Worm (Caenorhabditis elegans): ENCODE measurements around the gene his-61.
A peak's percentile ranks its signal among the peaks of the same experiment; 100 is the strongest.

The his-61 gene

DNA sequence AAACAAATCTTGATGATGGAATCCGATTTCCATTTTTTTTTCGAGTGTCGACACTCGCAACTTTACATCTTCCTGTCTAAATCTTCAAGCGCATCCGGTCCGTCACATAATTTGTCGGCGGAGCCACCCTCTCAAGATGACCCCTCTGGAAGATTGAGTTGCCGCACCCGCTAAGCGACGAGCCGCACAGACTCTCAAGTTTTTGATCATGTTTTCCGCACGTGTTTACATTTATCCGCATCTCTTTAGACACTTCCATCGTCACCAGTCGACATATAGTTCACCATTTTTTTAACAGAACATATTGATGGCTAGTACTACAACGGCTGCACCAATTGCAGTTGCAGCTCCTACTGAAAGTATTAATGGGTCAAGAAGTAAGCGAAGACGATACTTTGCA lies 5.4 kb upstream of the his-61 start, which contains the start of gene F55G1.1:
F55G1.1 (plus strand) TSS at position 301 of the 400 bp plus-strand sequence.
- TF ChIP-seq ahr-1 (tag; optimal IDR thresholded peaks at IDR 0.05) (no peak), ceh-9 (tag; optimal IDR thresholded peaks at IDR 0.05) (no peak), ceh-48 (tag; optimal IDR thresholded peaks at IDR 0.05) (no peak), sox-2 (GFP tag; IDR thresholded peaks at IDR 0.05) (no peak), eyg-1 (tag; optimal IDR thresholded peaks at IDR 0.05) (no peak), madf-2 (tag; optimal IDR thresholded peaks at IDR 0.05) (no peak), ama-1 (optimal IDR thresholded peaks at IDR 0.05) (no peak), gmeb-2 (tag; optimal IDR thresholded peaks at IDR 0.05) (no peak), pha-4 (tag; optimal IDR thresholded peaks at IDR 0.05) (no peak), ceh-2 (tag; optimal IDR thresholded peaks at IDR 0.05) (no peak), Y22D7AL.16 (tag; optimal IDR thresholded peaks at IDR 0.05) (no peak), pax-1 (tag; optimal IDR thresholded peaks at IDR 0.05) (no peak), ztf-16 (tag; optimal IDR thresholded peaks at IDR 0.05) (no peak), unc-86 (tag; optimal IDR thresholded peaks at IDR 0.05) (no peak), nfya-1 (tag; optimal IDR thresholded peaks at IDR 0.05) (no peak), pros-1 (tag; optimal IDR thresholded peaks at IDR 0.05) (no peak), fkh-10 (GFP tag; optimal IDR thresholded peaks at IDR 0.05) (no peak), lim-6 (tag; optimal IDR thresholded peaks at IDR 0.05) (no peak)

DNA sequence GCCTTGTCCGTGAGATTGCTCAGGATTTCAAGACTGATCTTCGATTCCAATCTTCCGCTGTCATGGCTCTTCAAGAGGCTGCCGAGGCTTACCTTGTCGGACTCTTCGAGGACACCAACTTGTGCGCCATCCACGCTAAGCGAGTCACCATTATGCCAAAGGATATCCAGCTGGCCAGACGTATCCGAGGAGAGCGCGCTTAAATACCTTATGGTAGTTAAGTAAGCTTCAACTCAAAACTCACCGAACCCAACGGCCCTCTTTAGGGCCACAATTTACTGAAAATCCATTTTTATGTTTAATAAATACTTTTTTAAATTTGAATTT lies 2.4 kb upstream of the his-61 start:
- no peak for TF ChIP-seq syd-9 (tag; optimal IDR thresholded peaks at IDR 0.05)
- no peak for TF ChIP-seq Y22D7AL.16 (tag; optimal IDR thresholded peaks at IDR 0.05)
- TF ChIP-seq ahr-1 (tag; optimal IDR thresholded peaks at IDR 0.05) = no peak
- no peak for TF ChIP-seq pros-1 (tag; optimal IDR thresholded peaks at IDR 0.05)
- TF ChIP-seq unc-3 (GFP tag; conservative IDR thresholded peaks at IDR 0.05) = no peak
- no peak for TF ChIP-seq unc-3 (tag; optimal IDR thresholded peaks at IDR 0.05)

DNA sequence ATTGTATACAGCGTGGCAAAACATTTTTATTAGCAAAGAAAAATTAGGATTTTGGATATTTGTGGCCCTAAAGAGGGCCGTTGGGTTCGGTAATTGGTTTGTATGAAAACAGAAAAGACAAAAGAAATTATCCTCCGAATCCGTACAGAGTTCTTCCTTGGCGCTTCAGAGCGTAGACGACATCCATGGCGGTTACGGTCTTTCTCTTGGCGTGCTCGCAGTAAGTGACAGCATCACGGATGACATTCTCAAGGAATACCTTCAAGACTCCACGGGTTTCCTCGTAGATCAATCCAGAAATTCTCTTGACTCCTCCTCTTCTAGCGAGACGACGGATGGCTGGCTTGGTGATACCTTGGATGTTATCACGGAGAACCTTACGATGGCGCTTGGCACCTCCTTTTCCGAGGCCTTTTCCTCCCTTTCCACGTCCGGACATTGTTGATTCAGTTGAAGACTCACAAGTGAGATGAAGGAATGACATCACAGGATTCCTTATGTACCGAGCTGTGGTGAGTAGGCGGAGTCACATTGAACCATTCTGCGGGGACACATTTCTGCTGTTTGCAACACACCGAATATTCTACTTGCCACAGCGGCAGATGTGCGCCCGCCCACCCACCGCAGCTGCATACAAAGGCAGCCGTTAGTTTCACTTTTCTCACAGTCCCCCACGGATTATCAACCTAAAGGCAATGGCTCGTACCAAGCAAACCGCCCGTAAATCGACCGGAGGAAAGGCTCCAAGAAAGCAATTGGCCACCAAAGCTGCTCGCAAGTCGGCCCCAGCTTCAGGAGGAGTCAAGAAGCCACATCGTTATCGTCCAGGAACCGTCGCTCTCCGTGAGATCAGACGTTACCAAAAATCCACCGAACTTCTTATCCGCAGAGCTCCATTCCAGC lies 1.8 kb upstream of the his-61 start, which contains the start of the genes his-60 and his-59:
his-60 (minus strand) TSS at position 439 of the 903 bp plus-strand sequence.
his-59 (plus strand) TSS at position 696 of the 903 bp plus-strand sequence.
- TF ChIP-seq ttx-3 (tag; optimal IDR thresholded peaks at IDR 0.05) (no peak), zip-5 (tag; optimal IDR thresholded peaks at IDR 0.05) (no peak), ceh-24 (tag; optimal IDR thresholded peaks at IDR 0.05) (no peak), pqm-1 (tag; optimal IDR thresholded peaks at IDR 0.05) (no peak), nfya-1 (tag; optimal IDR thresholded peaks at IDR 0.05) (peak; percentile 33), rnt-1 (tag; optimal IDR thresholded peaks at IDR 0.05) (no peak), tbx-2 (tag; optimal IDR thresholded peaks at IDR 0.05) (peak; percentile 76), syd-9 (tag; optimal IDR thresholded peaks at IDR 0.05) (no peak), ama-1 (optimal IDR thresholded peaks at IDR 0.05) (peak; percentile 90), ceh-19 (GFP tag; optimal IDR thresholded peaks at IDR 0.05) (no peak), tbx-7 (tag; optimal IDR thresholded peaks at IDR 0.05) (peak; percentile 19), ceh-30 (tag; optimal IDR thresholded peaks at IDR 0.05) (no peak), lin-11 (tag; optimal IDR thresholded peaks at IDR 0.05) (no peak), gmeb-2 (tag; optimal IDR thresholded peaks at IDR 0.05) (no peak), elt-2 (tag; optimal IDR thresholded peaks at IDR 0.05) (peak; percentile 16), unc-86 (tag; optimal IDR thresholded peaks at IDR 0.05) (no peak), K09A11.1 (tag; optimal IDR thresholded peaks at IDR 0.05; ENCODE audit: insufficient read depth) (no peak), dve-1 (tag; optimal IDR thresholded peaks at IDR 0.05) (no peak), F13H6.1 (tag; optimal IDR thresholded peaks at IDR 0.05) (no peak), ceh-22 (tag; optimal IDR thresholded peaks at IDR 0.05) (peak; percentile 24), ceh-45 (GFP tag; IDR thresholded peaks at IDR 0.05) (no peak), elt-4 (tag; optimal IDR thresholded peaks at IDR 0.05) (no peak), pag-3 (tag; optimal IDR thresholded peaks at IDR 0.05; ENCODE audit: borderline replicate concordance) (no peak), ceh-18 (tag; optimal IDR thresholded peaks at IDR 0.05) (no peak), hlh-30 (tag; optimal IDR thresholded peaks at IDR 0.05; ENCODE audit: insufficient read depth) (peak; percentile 25), fax-1 (tag; optimal IDR thresholded peaks at IDR 0.05) (no peak), ceh-34 (tag; optimal IDR thresholded peaks at IDR 0.05) (peak; percentile 77), sox-2 (GFP tag; IDR thresholded peaks at IDR 0.05) (no peak), ceh-2 (tag; optimal IDR thresholded peaks at IDR 0.05) (no peak), pha-4 (tag; optimal IDR thresholded peaks at IDR 0.05) (no peak), ceh-14 (tag; optimal IDR thresholded peaks at IDR 0.05) (no peak), sdc-2 (tag; optimal IDR thresholded peaks at IDR 0.05) (peak; percentile 57), C08G9.2 (tag; optimal IDR thresholded peaks at IDR 0.05) (no peak), lim-6 (tag; optimal IDR thresholded peaks at IDR 0.05) (no peak), hlh-6 (tag; optimal IDR thresholded peaks at IDR 0.05) (no peak), ceh-31 (tag; optimal IDR thresholded peaks at IDR 0.05) (peak; percentile 77)

Data from whole organism, late embryonic.